Worm (Caenorhabditis elegans) whole organism, young adult: Measurements from ENCODE around the gene D2096.6.

ENCODE experiments used
- B0035.1 ChIP-seq: sonication (generic microtip); optimal IDR thresholded peaks from 2 replicates; lab custom pipeline; 2016; ENCODE audit warnings: missing genetic modification characterization, mild to moderate bottlenecking, missing compliant biosample characterization, missing genotype, missing genetic modification reagents
- B0261.1 ChIP-seq: sonication (generic microtip); optimal IDR thresholded peaks from 2 replicates; lab custom pipeline; 2016; ENCODE audit warnings: mild to moderate bottlenecking, missing genetic modification characterization, moderate library complexity, missing compliant biosample characterization
- C06A6.2 ChIP-seq: fragments of 200-800 bp; sonication (Bioruptor generic); conservative IDR thresholded peaks from 2 replicates; pipeline ENCODE4 v1.3.6; 2022; ENCODE audit warnings: missing genetic modification characterization, missing compliant biosample characterization
- F22D6.2 ChIP-seq: sonication (generic microtip); optimal IDR thresholded peaks from 2 replicates; lab custom pipeline; 2016; ENCODE audit warnings: mild to moderate bottlenecking, missing genetic modification characterization, missing compliant biosample characterization
- F33H1.4 ChIP-seq: fragments of 200-800 bp; sonication (Bioruptor generic); IDR thresholded peaks from 2 replicates; pipeline ENCODE4 v1.3.6; 2022; ENCODE audit warnings: missing genetic modification reagents, missing genetic modification characterization, missing compliant biosample characterization
- F49E8.2 ChIP-seq: sonication (generic microtip); optimal IDR thresholded peaks from 3 replicates; lab custom pipeline; 2017; ENCODE audit warnings: missing genetic modification characterization, mild to moderate bottlenecking, missing compliant biosample characterization, antibody characterized with exemption, moderate library complexity; ENCODE audit not compliant: insufficient read depth
- F57C9.4 ChIP-seq: sonication (generic microtip); optimal IDR thresholded peaks from 2 replicates; lab custom pipeline; 2017; ENCODE audit warnings: mild to moderate bottlenecking, missing genetic modification characterization, missing compliant biosample characterization
- K12H6.12 ChIP-seq: fragments of 200-800 bp; sonication (Bioruptor generic); optimal IDR thresholded peaks from 2 replicates; lab custom pipeline; 2018; ENCODE audit warnings: mild to moderate bottlenecking, missing genetic modification characterization, missing compliant biosample characterization
- T26A5.8 ChIP-seq: sonication (generic microtip); optimal IDR thresholded peaks from 2 replicates; lab custom pipeline; 2016; ENCODE audit warnings: missing genetic modification characterization, missing compliant biosample characterization
- Y53G8AR.9 ChIP-seq: fragments of 200-800 bp; sonication (Bioruptor generic); conservative IDR thresholded peaks from 2 replicates; pipeline ENCODE4 v1.3.6; 2022; ENCODE audit warnings: missing genetic modification reagents, missing genetic modification characterization, missing compliant biosample characterization
- ZK185.1 ChIP-seq: sonication (generic microtip); optimal IDR thresholded peaks from 2 replicates; lab custom pipeline; 2016; ENCODE audit warnings: mild to moderate bottlenecking, missing genetic modification characterization, missing compliant biosample characterization; ENCODE audit not compliant: poor library complexity, severe bottlenecking
- ama-1 ChIP-seq, 3 experiments: fragments of 150-350 bp in 1 of 3; sonication (generic microtip) in 2 of 3; optimal IDR thresholded peaks; 2 replicates each; lab custom pipeline; 2014 to 2018; ENCODE audit warnings: missing biosample characterization in 2 of 3, missing genetic modification characterization in 2 of 3, missing genetic modification reagents in 2 of 3
- atf-7 ChIP-seq: sonication (generic microtip); optimal IDR thresholded peaks from 2 replicates; lab custom pipeline; 2017; ENCODE audit warnings: mild to moderate bottlenecking, missing genetic modification characterization, missing compliant biosample characterization
- athp-1 ChIP-seq: sonication (generic microtip); optimal IDR thresholded peaks from 2 replicates; lab custom pipeline; 2017; ENCODE audit warnings: mild to moderate bottlenecking, missing genetic modification characterization, missing compliant biosample characterization
- attf-6 ChIP-seq: fragments of 200-800 bp; sonication (Bioruptor generic); IDR thresholded peaks from 2 replicates; pipeline ENCODE4 v1.3.6; 2022; ENCODE audit warnings: missing genetic modification reagents, missing genetic modification characterization, missing compliant biosample characterization
- bed-2 ChIP-seq: fragments of 200-800 bp; sonication (Bioruptor generic); IDR thresholded peaks from 2 replicates; pipeline ENCODE4 v1.3.6; 2022; ENCODE audit warnings: missing genetic modification reagents, missing genetic modification characterization, missing compliant biosample characterization
- ccch-3 ChIP-seq: fragments of 200-800 bp; sonication (Bioruptor generic); optimal IDR thresholded peaks from 2 replicates; lab custom pipeline; 2018; ENCODE audit warnings: mild to moderate bottlenecking, missing genetic modification characterization, missing compliant biosample characterization
- cebp-1 ChIP-seq, 2 experiments: fragments of 200-800 bp in 1 of 2; sonication (Bioruptor generic) in 1 of 2; sonication (generic microtip) in 1 of 2; IDR thresholded peaks in 1 of 2; optimal IDR thresholded peaks in 1 of 2; 2 replicates each; pipeline versions ENCODE4 v1.3.6 to Lab custom; 2017 to 2022; ENCODE audit warnings: missing compliant biosample characterization in 2 of 2, missing genetic modification characterization in 2 of 2, mild to moderate bottlenecking in 1 of 2, missing genetic modification reagents in 1 of 2, moderate library complexity in 1 of 2
- cebp-2 ChIP-seq: fragments of 200-800 bp; sonication (Bioruptor generic); IDR thresholded peaks from 2 replicates; pipeline ENCODE4 v1.3.6; 2022; ENCODE audit warnings: missing genetic modification characterization, missing compliant biosample characterization
- ceh-40 ChIP-seq: fragments of 200-800 bp; sonication (Bioruptor generic); IDR thresholded peaks from 2 replicates; pipeline ENCODE4 v1.3.6; 2022; ENCODE audit warnings: missing genetic modification characterization, missing compliant biosample characterization
- ceh-79 ChIP-seq: sonication (generic microtip); optimal IDR thresholded peaks from 2 replicates; lab custom pipeline; 2017; ENCODE audit warnings: mild to moderate bottlenecking, missing genetic modification characterization, missing compliant biosample characterization
- dpff-1 ChIP-seq: sonication (generic microtip); optimal IDR thresholded peaks from 2 replicates; lab custom pipeline; 2017; ENCODE audit warnings: mild to moderate bottlenecking, missing genetic modification characterization, missing compliant biosample characterization
- dpl-1 ChIP-seq: fragments of 150-350 bp; optimal IDR thresholded peaks from 2 replicates; lab custom pipeline; 2014; ENCODE audit warnings: missing biosample characterization, missing genetic modification reagents, missing genetic modification characterization
- egl-18 ChIP-seq: fragments of 200-800 bp; sonication (Bioruptor generic); IDR thresholded peaks from 2 replicates; pipeline ENCODE4 v1.3.6; 2022; ENCODE audit warnings: missing genetic modification reagents, missing genetic modification characterization, missing compliant biosample characterization
- ets-4 ChIP-seq: fragments of 200-800 bp; sonication (Bioruptor generic); optimal IDR thresholded peaks from 2 replicates; lab custom pipeline; 2018; ENCODE audit warnings: mild to moderate bottlenecking, missing genetic modification characterization, missing compliant biosample characterization
- fkh-3 ChIP-seq: sonication (generic microtip); optimal IDR thresholded peaks from 2 replicates; lab custom pipeline; 2016; ENCODE audit warnings: mild to moderate bottlenecking, missing genetic modification characterization, missing compliant biosample characterization
- hrde-1 ChIP-seq: sonication (generic microtip); optimal IDR thresholded peaks from 2 replicates; lab custom pipeline; 2016; ENCODE audit warnings: missing genetic modification characterization, mild to moderate bottlenecking, missing compliant biosample characterization, moderate library complexity, missing genotype, missing genetic modification reagents, borderline replicate concordance
- hsf-1 ChIP-seq: fragments of 200-800 bp; sonication (Bioruptor generic); IDR thresholded peaks from 2 replicates; pipeline ENCODE4 v1.3.6; 2022; ENCODE audit warnings: missing genetic modification reagents, missing genetic modification characterization, missing compliant biosample characterization
- let-607 ChIP-seq, 2 experiments: fragments of 200-800 bp in 1 of 2; sonication (Bioruptor generic) in 1 of 2; sonication (generic microtip) in 1 of 2; optimal IDR thresholded peaks; 2 replicates each; lab custom pipeline; 2016 to 2018; ENCODE audit warnings: mild to moderate bottlenecking in 2 of 2, missing compliant biosample characterization in 2 of 2, missing genetic modification characterization in 2 of 2, moderate library complexity in 2 of 2, missing genotype in 1 of 2
- lin-26 ChIP-seq: fragments of 200-800 bp; sonication (Bioruptor generic); IDR thresholded peaks from 2 replicates; pipeline ENCODE4 v1.3.6; 2022; ENCODE audit warnings: missing genetic modification reagents, missing genetic modification characterization, missing compliant biosample characterization
- lin-40 ChIP-seq: sonication (generic microtip); optimal IDR thresholded peaks from 2 replicates; lab custom pipeline; 2016; ENCODE audit warnings: missing genetic modification characterization, mild to moderate bottlenecking, missing compliant biosample characterization, missing genotype, missing genetic modification reagents
- lir-1 ChIP-seq: fragments of 200-800 bp; sonication (Bioruptor generic); conservative IDR thresholded peaks from 2 replicates; pipeline ENCODE4 v1.3.6; 2022; ENCODE audit warnings: missing genetic modification reagents, missing genetic modification characterization, missing compliant biosample characterization
- lsy-27 ChIP-seq: sonication (generic microtip); optimal IDR thresholded peaks from 2 replicates; lab custom pipeline; 2017; ENCODE audit warnings: missing genetic modification characterization, mild to moderate bottlenecking, missing compliant biosample characterization, antibody characterized with exemption, missing genotype, borderline replicate concordance; ENCODE audit not compliant: insufficient read depth
- madf-3 ChIP-seq: fragments of 200-800 bp; sonication (Bioruptor generic); IDR thresholded peaks from 2 replicates; pipeline ENCODE4 v1.3.6; 2022; ENCODE audit warnings: missing genetic modification reagents, missing genetic modification characterization, missing compliant biosample characterization
- mes-4 ChIP-seq: sonication (generic microtip); optimal IDR thresholded peaks from 2 replicates; lab custom pipeline; 2016; ENCODE audit warnings: missing genotype, missing genetic modification characterization, missing compliant biosample characterization
- nfya-1 ChIP-seq: sonication (generic microtip); optimal IDR thresholded peaks from 2 replicates; lab custom pipeline; 2017; ENCODE audit warnings: antibody characterized with exemption, missing compliant biosample characterization, missing genetic modification characterization, borderline replicate concordance; ENCODE audit not compliant: insufficient read depth
- nhr-179 ChIP-seq: sonication (generic microtip); optimal IDR thresholded peaks from 2 replicates; lab custom pipeline; 2016; ENCODE audit warnings: mild to moderate bottlenecking, missing genetic modification characterization, missing compliant biosample characterization
- nhr-80 ChIP-seq: sonication (generic microtip); optimal IDR thresholded peaks from 2 replicates; lab custom pipeline; 2016; ENCODE audit warnings: missing genetic modification characterization, missing compliant biosample characterization
- rpc-1 ChIP-seq, 2 experiments: fragments of 150-350 bp in 1 of 2; sonication (generic microtip) in 1 of 2; optimal IDR thresholded peaks; 2 replicates each; lab custom pipeline; 2014 to 2018; ENCODE audit warnings: missing biosample characterization in 1 of 2, missing genetic modification characterization in 1 of 2, missing genetic modification reagents in 1 of 2, missing genotype in 1 of 2
- snpc-3.4 ChIP-seq: sonication (generic microtip); optimal IDR thresholded peaks from 2 replicates; lab custom pipeline; 2017; ENCODE audit warnings: missing genetic modification characterization, mild to moderate bottlenecking, missing compliant biosample characterization, antibody characterized with exemption, moderate library complexity, missing genotype, missing genetic modification reagents
- somi-1 ChIP-seq: fragments of 200-800 bp; sonication (Bioruptor generic); optimal IDR thresholded peaks from 2 replicates; lab custom pipeline; 2018; ENCODE audit warnings: mild to moderate bottlenecking, missing genetic modification characterization, missing compliant biosample characterization
- unc-62 ChIP-seq: fragments of 150-350 bp; optimal IDR thresholded peaks from 2 replicates; lab custom pipeline; 2014; ENCODE audit warnings: missing biosample characterization, missing genetic modification reagents, missing genetic modification characterization
- xnd-1 ChIP-seq: sonication (generic microtip); optimal IDR thresholded peaks from 2 replicates; lab custom pipeline; 2016; ENCODE audit warnings: missing genotype, missing genetic modification reagents, missing genetic modification characterization, missing compliant biosample characterization
- zfh-2 ChIP-seq: fragments of 200-800 bp; sonication (Bioruptor generic); conservative IDR thresholded peaks from 2 replicates; pipeline ENCODE4 v1.3.6; 2022; ENCODE audit warnings: missing genetic modification reagents, missing genetic modification characterization, missing compliant biosample characterization
- ztf-22 ChIP-seq: fragments of 200-800 bp; sonication (Bioruptor generic); optimal IDR thresholded peaks from 2 replicates; lab custom pipeline; 2018; ENCODE audit warnings: mild to moderate bottlenecking, missing genetic modification characterization, moderate library complexity, missing compliant biosample characterization
- ztf-26 ChIP-seq: sonication (generic microtip); optimal IDR thresholded peaks from 2 replicates; lab custom pipeline; 2017; ENCODE audit warnings: missing genetic modification characterization, missing compliant biosample characterization
- ztf-6 ChIP-seq: fragments of 200-800 bp; sonication (Bioruptor generic); IDR thresholded peaks from 2 replicates; pipeline ENCODE4 v1.3.6; 2022; ENCODE audit warnings: missing genetic modification reagents, missing genetic modification characterization, missing compliant biosample characterization

Gene D2096.6

ce11 chrIV:8377501-8377900 lies 8.5 kb upstream of the D2096.6 start, which contains the start of gene D2096.7 (continued):
- TF ChIP-seq zfh-2 (GFP tag; lab: Robert Waterston, UW) = no peak
- TF ChIP-seq F57C9.4 (tag; lab: Kevin White, UChicago) = peak; percentile 72
- TF ChIP-seq F22D6.2 = no peak
- TF ChIP-seq lir-1 (GFP tag; lab: Robert Waterston, UW) = no peak
- peak; percentile 77 for TF ChIP-seq fkh-3
- TF ChIP-seq let-607 (tag; optimal IDR thresholded peaks at IDR 0.05; lab: Kevin White, UChicago) = peak in 1 of 2 experiments; percentile 47
- peak; percentile 85 for TF ChIP-seq lin-26 (GFP tag; lab: Robert Waterston, UW)
- peak; percentile 93 for TF ChIP-seq T26A5.8 (tag; lab: Kevin White, UChicago)
- peak; percentile 79 for TF ChIP-seq dpff-1
- TF ChIP-seq ccch-3 = no peak
- TF ChIP-seq nhr-179 = no peak
- no peak for TF ChIP-seq ztf-26
- TF ChIP-seq mes-4 (tag; lab: Kevin White, UChicago) = peak; percentile 29
- TF ChIP-seq F49E8.2 (tag; lab: Kevin White, UChicago) = peak; percentile 95
- TF ChIP-seq cebp-1 (GFP tag; IDR thresholded peaks at IDR 0.05; lab: Robert Waterston, UW) = 0 out of 2 replicates have a peak, but pooled peaks have one; percentile 19
- TF ChIP-seq cebp-1 (tag; optimal IDR thresholded peaks at IDR 0.05; lab: Kevin White, UChicago) = peak; percentile 76
- TF ChIP-seq attf-6 (GFP tag; lab: Robert Waterston, UW) = peak; percentile 89
- peak; percentile 52 for TF ChIP-seq B0035.1 (tag; lab: Kevin White, UChicago)
- TF ChIP-seq lsy-27 (tag; lab: Kevin White, UChicago) = no peak
- peak; percentile 46 for TF ChIP-seq K12H6.12 (tag; lab: Kevin White, UChicago)
- no peak for TF ChIP-seq ztf-6 (GFP tag; lab: Robert Waterston, UW)
- TF ChIP-seq Y53G8AR.9 (GFP tag; lab: Robert Waterston, UW) = peak; percentile 89
- peak; percentile 96 for TF ChIP-seq hrde-1 (tag; lab: Kevin White, UChicago)
- peak; percentile 69 for TF ChIP-seq ets-4 (GFP tag; lab: Kevin White, UChicago)
- TF ChIP-seq rpc-1 (optimal IDR thresholded peaks at IDR 0.05; lab: Kevin White, UChicago) = no peak
- TF ChIP-seq rpc-1 (tag; optimal IDR thresholded peaks at IDR 0.05; lab: Kevin White, UChicago) = peak; percentile 11
- peak; percentile 70; the same call in 1 of the 2 replicates for TF ChIP-seq cebp-2 (GFP tag; lab: Robert Waterston, UW)
- TF ChIP-seq egl-18 (GFP tag; lab: Robert Waterston, UW) = peak; percentile 51; the same call in 1 of the 2 replicates
- TF ChIP-seq ZK185.1 = peak; percentile 32
- peak; percentile 91 for TF ChIP-seq madf-3 (GFP tag; lab: Robert Waterston, UW)
- TF ChIP-seq nhr-80 = no peak
- TF ChIP-seq F33H1.4 (GFP tag; lab: Robert Waterston, UW) = peak; percentile 59
- TF ChIP-seq atf-7 (tag; lab: Kevin White, UChicago) = peak; percentile 87
- TF ChIP-seq xnd-1 (tag; lab: Kevin White, UChicago) = peak; percentile 61
- no peak for TF ChIP-seq somi-1 (GFP tag; lab: Kevin White, UChicago)
- peak; percentile 91 for TF ChIP-seq hsf-1 (GFP tag; lab: Robert Waterston, UW)
- no peak for TF ChIP-seq C06A6.2 (GFP tag; lab: Robert Waterston, UW)
- no peak for TF ChIP-seq unc-62
- no peak for TF ChIP-seq lin-40 (tag; lab: Kevin White, UChicago)
- TF ChIP-seq dpl-1 = no peak
- TF ChIP-seq B0261.1 (tag; lab: Kevin White, UChicago) = peak; percentile 35
- TF ChIP-seq snpc-3.4 = peak; percentile 2
- no peak for TF ChIP-seq bed-2 (GFP tag; lab: Robert Waterston, UW)
- peak; percentile 10 for TF ChIP-seq ztf-22
- TF ChIP-seq nfya-1 (tag; lab: Kevin White, UChicago) = no peak
- peak; percentile 74 for TF ChIP-seq ama-1 (optimal IDR thresholded peaks at IDR 0.05; lab: Kevin White, UChicago)
- peak; percentile 76 to 95 for TF ChIP-seq ama-1 (GFP tag; optimal IDR thresholded peaks at IDR 0.05; lab: Kevin White, UChicago)
- TF ChIP-seq athp-1 (tag; lab: Kevin White, UChicago) = peak; percentile 92
- TF ChIP-seq ceh-79 (tag; lab: Kevin White, UChicago) = peak; percentile 86
- TF ChIP-seq ceh-40 (GFP tag; lab: Robert Waterston, UW) = no peak
